Fruit fly (Drosophila melanogaster): ENCODE measurements around the gene Saf-B.

Gene Saf-B

DNA sequence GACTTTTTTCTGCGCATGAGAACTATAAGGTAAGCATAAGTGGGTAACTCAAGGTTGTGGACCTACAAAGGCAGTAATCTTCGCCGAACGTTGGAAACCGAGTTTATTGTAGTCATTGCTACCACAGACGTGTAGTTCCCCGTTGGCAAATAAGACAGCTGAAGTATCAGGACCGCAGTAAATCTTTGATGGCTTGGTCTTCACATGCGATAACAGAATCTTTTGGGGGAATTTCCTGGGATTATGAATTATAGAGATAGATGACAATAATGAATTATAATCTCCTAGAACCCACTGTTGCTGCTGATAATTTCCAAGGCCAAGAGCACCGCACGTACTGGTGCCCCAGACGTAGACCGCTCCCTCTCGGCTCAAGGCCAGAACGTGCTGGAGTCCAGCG lies 5.8 kb downstream of the Saf-B start:
- TF ChIP-seq pan (optimal IDR thresholded peaks at IDR 0.05) (no peak), Dll (optimal IDR thresholded peaks at IDR 0.05) (no peak), CG8478 (optimal IDR thresholded peaks at IDR 0.05) (no peak), psq (optimal IDR thresholded peaks at IDR 0.05) (no peak), EcR (GFP tag; optimal IDR thresholded peaks at IDR 0.05) (no peak), usp (GFP tag; optimal IDR thresholded peaks at IDR 0.05) (no peak)

DNA sequence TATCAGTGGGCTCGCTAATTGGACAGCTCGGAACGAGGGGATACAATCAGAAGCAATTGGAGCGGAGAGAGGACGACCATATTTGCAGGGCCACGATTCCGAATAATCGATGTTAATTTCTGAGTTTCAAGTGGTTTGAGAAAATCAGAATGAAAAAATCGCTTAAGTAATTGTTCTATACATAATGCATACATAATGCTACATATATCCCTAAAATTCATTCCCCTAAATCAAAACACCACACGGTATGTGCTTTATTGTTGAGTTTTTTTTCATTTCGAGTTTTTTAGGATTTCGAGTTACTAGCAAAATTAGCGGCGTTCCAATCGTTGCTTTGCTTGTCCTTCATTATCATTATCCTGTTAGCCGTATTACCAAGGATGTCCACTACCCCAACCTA lies 8.3 kb downstream of the Saf-B start, which contains the start of gene niki:
Gene niki, minus strand, starts transcription at position 101 of the 400 bp plus-strand sequence.
- no peak for TF ChIP-seq CG8478 (optimal IDR thresholded peaks at IDR 0.05)
- no peak for TF ChIP-seq psq (optimal IDR thresholded peaks at IDR 0.05)
- no peak for TF ChIP-seq usp (GFP tag; optimal IDR thresholded peaks at IDR 0.05)
- no peak for TF ChIP-seq EcR (GFP tag; optimal IDR thresholded peaks at IDR 0.05)
- no peak for TF ChIP-seq pan (optimal IDR thresholded peaks at IDR 0.05)
- no peak for TF ChIP-seq Dll (optimal IDR thresholded peaks at IDR 0.05)

DNA sequence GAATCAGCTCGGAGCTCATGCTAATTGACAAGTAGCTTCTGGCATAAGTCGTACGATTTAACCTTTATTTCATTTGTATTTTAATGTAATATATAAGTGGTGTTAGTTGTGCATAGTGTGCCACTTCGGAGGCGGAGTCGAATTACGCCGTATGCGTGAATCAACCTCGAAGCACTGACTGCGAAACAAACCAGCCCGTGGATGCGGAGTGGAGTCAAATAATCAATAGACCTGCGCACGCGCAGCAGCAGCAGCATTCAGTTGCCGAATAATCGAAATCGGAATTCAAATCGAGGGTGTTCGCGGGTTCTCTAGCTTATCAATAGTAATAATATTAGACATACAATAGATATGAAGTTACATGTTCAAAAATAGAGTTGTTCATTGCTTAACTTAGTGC lies 11.0 kb downstream of the Saf-B start, which contains the start of gene RabX4:
Gene RabX4, minus strand, starts transcription at position 176 of the 400 bp plus-strand sequence.
- TF ChIP-seq usp (GFP tag; optimal IDR thresholded peaks at IDR 0.05) (no peak), Dll (optimal IDR thresholded peaks at IDR 0.05) (no peak), EcR (GFP tag; optimal IDR thresholded peaks at IDR 0.05) (no peak), CG8478 (optimal IDR thresholded peaks at IDR 0.05) (no peak), pan (optimal IDR thresholded peaks at IDR 0.05) (no peak), psq (optimal IDR thresholded peaks at IDR 0.05) (no peak)

DNA sequence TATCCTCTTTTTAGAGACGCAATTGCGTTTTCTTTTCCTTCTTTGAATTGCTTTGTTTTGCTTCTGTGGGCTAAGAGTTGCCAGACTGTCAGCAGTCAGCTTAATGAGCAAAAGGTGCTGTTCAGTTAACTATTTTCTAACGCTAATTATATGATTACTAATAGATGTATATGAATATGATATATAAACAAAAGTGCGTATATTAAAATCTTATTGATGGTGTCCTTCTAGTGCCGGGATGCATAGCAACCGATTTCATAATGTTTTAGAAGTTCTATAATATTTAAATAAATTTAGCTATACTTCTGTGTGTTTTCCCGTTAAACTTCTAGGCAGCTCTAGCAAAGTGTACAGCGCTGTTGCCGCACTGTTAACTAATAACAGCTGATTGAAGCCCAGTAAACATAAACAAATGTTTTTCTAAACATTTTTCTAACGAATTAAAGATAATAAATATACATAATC lies 12.7 kb downstream of the Saf-B start, which contains the start of the genes Kaz and CG43273:
Gene Kaz, minus strand, starts transcription at position 73 of the 465 bp plus-strand sequence.
Gene CG43273, plus strand, starts transcription at position 415 of the 465 bp plus-strand sequence.
- no peak for TF ChIP-seq psq (optimal IDR thresholded peaks at IDR 0.05)
- TF ChIP-seq pan (optimal IDR thresholded peaks at IDR 0.05), result no peak
- TF ChIP-seq CG8478 (optimal IDR thresholded peaks at IDR 0.05), result no peak

- TF ChIP-seq Dll (optimal IDR thresholded peaks at IDR 0.05) (no peak), CG8478 (optimal IDR thresholded peaks at IDR 0.05) (no peak), psq (optimal IDR thresholded peaks at IDR 0.05) (no peak), usp (GFP tag; optimal IDR thresholded peaks at IDR 0.05) (no peak), EcR (GFP tag; optimal IDR thresholded peaks at IDR 0.05) (no peak)
Observed at dm6 chr3R:24833652-24834051, 16.4 kb downstream of the Saf-B start, which contains the start of gene sosie. Gene sosie (plus strand): TSS chr3R:24833952.

DNA sequence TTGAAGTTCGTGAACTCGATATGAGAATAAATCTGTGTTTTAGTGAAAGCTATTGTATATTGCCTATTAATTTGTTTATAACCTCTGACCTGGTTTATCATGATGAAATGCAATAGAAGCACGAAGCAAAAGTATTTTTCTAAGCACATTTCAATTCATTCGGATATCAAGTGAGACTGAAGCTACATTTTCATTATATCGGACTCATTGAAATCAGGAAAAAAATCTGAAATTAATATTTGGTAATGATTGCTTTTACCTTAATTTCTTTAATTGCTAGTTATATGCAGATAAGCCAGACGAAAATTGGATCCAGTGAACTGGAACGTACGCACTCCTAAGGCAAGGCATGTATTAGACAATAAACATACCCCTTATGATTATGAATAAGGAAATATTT lies 23.8 kb downstream of the Saf-B start, which contains the start of gene CG33658:
Gene CG33658, minus strand, starts transcription at position 101 of the 400 bp plus-strand sequence.
- TF ChIP-seq psq (optimal IDR thresholded peaks at IDR 0.05) (no peak), EcR (GFP tag; optimal IDR thresholded peaks at IDR 0.05) (no peak), CG8478 (optimal IDR thresholded peaks at IDR 0.05) (no peak), pan (optimal IDR thresholded peaks at IDR 0.05) (no peak), usp (GFP tag; optimal IDR thresholded peaks at IDR 0.05) (no peak), Dll (optimal IDR thresholded peaks at IDR 0.05) (no peak)

DNA sequence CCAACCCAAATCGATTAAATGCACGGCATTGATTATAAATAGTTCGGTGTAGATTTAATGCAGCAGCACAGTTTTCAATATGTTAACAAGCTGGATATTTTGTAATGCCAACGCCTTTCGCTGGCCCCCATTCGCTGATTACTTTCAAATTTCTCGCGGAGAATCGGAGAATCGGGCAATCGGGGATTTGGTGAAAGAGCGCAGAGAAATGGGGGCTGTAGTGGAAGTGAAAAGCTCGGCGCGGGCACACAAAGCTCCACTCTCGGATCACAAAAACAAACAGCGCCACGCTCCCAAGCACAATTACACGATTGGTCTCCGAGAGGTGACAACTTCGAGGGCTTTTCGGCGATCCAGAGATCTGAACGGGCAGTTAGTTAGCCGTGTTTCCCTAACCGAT lies 24.4 kb downstream of the Saf-B start, which contains the start of gene Esp:
Gene Esp, plus strand, starts transcription at position 301 of the 400 bp plus-strand sequence.
- TF ChIP-seq psq (optimal IDR thresholded peaks at IDR 0.05) (no peak), Dll (optimal IDR thresholded peaks at IDR 0.05) (no peak), pan (optimal IDR thresholded peaks at IDR 0.05) (no peak), EcR (GFP tag; optimal IDR thresholded peaks at IDR 0.05) (no peak), CG8478 (optimal IDR thresholded peaks at IDR 0.05) (no peak), usp (GFP tag; optimal IDR thresholded peaks at IDR 0.05) (no peak)

dm6 chr3R:24845148-24845547 lies 27.9 kb downstream of the Saf-B start:
- TF ChIP-seq psq (optimal IDR thresholded peaks at IDR 0.05) (no peak), Dll (optimal IDR thresholded peaks at IDR 0.05) (no peak), CG8478 (optimal IDR thresholded peaks at IDR 0.05) (no peak), usp (GFP tag; optimal IDR thresholded peaks at IDR 0.05) (no peak), pan (optimal IDR thresholded peaks at IDR 0.05) (no peak), EcR (GFP tag; optimal IDR thresholded peaks at IDR 0.05) (no peak)

DNA sequence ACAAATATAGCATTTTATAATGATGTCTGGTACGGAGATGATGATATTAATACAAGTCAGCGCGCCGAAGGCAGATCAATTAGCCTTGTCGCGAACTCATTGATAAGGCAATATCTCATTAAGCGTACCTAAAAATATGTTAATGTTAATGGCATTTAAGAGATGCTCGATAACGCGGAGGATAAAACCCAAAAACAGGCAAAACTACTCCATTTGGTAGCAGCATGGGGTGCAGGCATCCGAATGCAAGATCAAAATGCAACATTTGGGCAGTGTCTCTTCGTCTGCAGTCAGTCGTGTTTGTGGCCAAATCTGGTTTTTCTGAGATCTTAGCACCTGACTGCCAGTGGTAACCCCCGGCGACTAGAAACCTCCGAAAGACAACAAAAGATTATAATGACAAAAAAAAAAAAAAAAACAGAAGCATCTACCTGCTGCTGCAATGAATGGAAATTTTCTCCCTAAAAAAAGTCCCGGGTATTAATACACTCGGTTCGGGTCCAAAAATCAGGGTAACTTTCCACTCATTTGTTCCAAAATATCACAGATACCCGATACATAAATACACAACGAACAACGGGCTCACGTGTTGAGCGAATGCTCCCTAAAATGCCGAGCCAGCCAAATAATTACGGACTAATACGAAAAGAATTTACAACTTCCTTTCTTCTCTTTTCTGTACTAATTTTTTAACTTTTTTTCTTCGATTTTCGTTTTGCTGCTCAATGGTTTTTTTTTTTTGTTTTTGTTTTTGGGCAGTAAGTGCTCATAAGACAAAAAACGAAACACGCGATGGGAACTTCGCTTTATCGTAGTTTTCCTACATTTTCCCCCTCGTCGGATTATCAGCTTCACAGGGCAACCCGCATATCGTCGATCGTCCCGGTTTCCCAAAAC lies 28.9 kb downstream of the Saf-B start:
- TF ChIP-seq psq (optimal IDR thresholded peaks at IDR 0.05) (no peak), CG8478 (optimal IDR thresholded peaks at IDR 0.05) (no peak), pan (optimal IDR thresholded peaks at IDR 0.05) (no peak), Dll (optimal IDR thresholded peaks at IDR 0.05) (no peak), EcR (GFP tag; optimal IDR thresholded peaks at IDR 0.05) (no peak), usp (GFP tag; optimal IDR thresholded peaks at IDR 0.05) (no peak)

dm6 chr3R:24850420-24850819 lies 33.2 kb downstream of the Saf-B start, which contains the start of gene CG7006:
Gene CG7006 (plus strand): TSS chr3R:24850627.
- no peak for TF ChIP-seq CG8478 (optimal IDR thresholded peaks at IDR 0.05)

dm6 chr3R:24851429-24851828 lies 34.2 kb downstream of the Saf-B start, which contains the start of gene Nct:
Gene Nct (plus strand): TSS chr3R:24851601.
- TF ChIP-seq psq (optimal IDR thresholded peaks at IDR 0.05), result no peak
- no peak for TF ChIP-seq EcR (GFP tag; optimal IDR thresholded peaks at IDR 0.05)
- TF ChIP-seq CG8478 (optimal IDR thresholded peaks at IDR 0.05), result no peak
- no peak for TF ChIP-seq Dll (optimal IDR thresholded peaks at IDR 0.05)

dm6 chr3R:24856143-24856542 lies 38.9 kb downstream of the Saf-B start, which contains the start of gene HDAC11:
Gene HDAC11 (minus strand): TSS chr3R:24856243.
- TF ChIP-seq CG8478 (optimal IDR thresholded peaks at IDR 0.05), result no peak
- TF ChIP-seq usp (GFP tag; optimal IDR thresholded peaks at IDR 0.05), result no peak
- no peak for TF ChIP-seq pan (optimal IDR thresholded peaks at IDR 0.05)
- TF ChIP-seq psq (optimal IDR thresholded peaks at IDR 0.05), result no peak
- no peak for TF ChIP-seq Dll (optimal IDR thresholded peaks at IDR 0.05)
- no peak for TF ChIP-seq EcR (GFP tag; optimal IDR thresholded peaks at IDR 0.05)

All from whole organism.